Fruit fly (Drosophila melanogaster) whole organism, embryonic: Measurements from ENCODE around the gene CG4115.

Experiments
- Bteb2 ChIP-seq: fragments of 200-800 bp; sonication (Bioruptor generic); optimal IDR thresholded peaks from 2 replicates; lab custom pipeline; 2016; ENCODE audit warnings: missing biosample characterization, missing genetic modification characterization
- CG10209 ChIP-seq: fragments of 200-800 bp; sonication (Bioruptor generic); optimal IDR thresholded peaks from 3 replicates; lab custom pipeline; 2017; ENCODE audit warnings: missing biosample characterization, mild to moderate bottlenecking, missing genetic modification characterization, missing genetic modification reagents
- CG10959 ChIP-seq: fragments of 200-800 bp; sonication (Bioruptor generic); IDR thresholded peaks from 2 replicates; pipeline ENCODE4 v1.3.6; 2022; ENCODE audit warnings: missing biosample characterization, missing genetic modification characterization
- CG1233 ChIP-seq: fragments of 200-800 bp; sonication (Bioruptor generic); optimal IDR thresholded peaks from 4 replicates; lab custom pipeline; 2018; ENCODE audit warnings: missing biosample characterization, mild to moderate bottlenecking, missing genetic modification characterization
- CG12391 ChIP-seq: fragments of 200-800 bp; sonication (Bioruptor generic); optimal IDR thresholded peaks from 3 replicates; lab custom pipeline; 2018; ENCODE audit warnings: missing biosample characterization, mild to moderate bottlenecking, missing genetic modification characterization, moderate library complexity
- CG14050 ChIP-seq: fragments of 200-800 bp; sonication (Bioruptor generic); IDR thresholded peaks from 3 replicates; pipeline ENCODE4 v1.3.6; 2022; ENCODE audit warnings: missing biosample characterization, missing genetic modification characterization
- CG14965 ChIP-seq: fragments of 200-800 bp; sonication (Bioruptor generic); optimal IDR thresholded peaks from 2 replicates; lab custom pipeline; 2016; ENCODE audit warnings: missing biosample characterization, missing genetic modification characterization, borderline replicate concordance
- CG15011 ChIP-seq: fragments of 200-800 bp; sonication (Bioruptor generic); optimal IDR thresholded peaks from 3 replicates; lab custom pipeline; 2018; ENCODE audit warnings: missing biosample characterization, mild to moderate bottlenecking, missing genetic modification characterization
- CG16779 ChIP-seq: fragments of 200-800 bp; sonication (Bioruptor generic); IDR thresholded peaks from 2 replicates; pipeline ENCODE4 v1.3.6; 2022; ENCODE audit warnings: missing biosample characterization, missing genetic modification characterization
- CG16813 ChIP-seq: fragments of 200-800 bp; sonication (Bioruptor generic); IDR thresholded peaks from 3 replicates; pipeline ENCODE4 v1.3.6; 2022; ENCODE audit warnings: missing biosample characterization, missing genetic modification characterization; ENCODE audit not compliant: partially characterized antibody
- CG17359 ChIP-seq: fragments of 200-800 bp; sonication (Bioruptor generic); optimal IDR thresholded peaks from 3 replicates; lab custom pipeline; 2018; ENCODE audit warnings: missing biosample characterization, mild to moderate bottlenecking, missing genetic modification characterization, moderate library complexity
- CG2120 ChIP-seq: fragments of 200-800 bp; sonication (Bioruptor generic); optimal IDR thresholded peaks from 3 replicates; lab custom pipeline; 2016; ENCODE audit warnings: missing biosample characterization, missing genetic modification characterization
- CG2129 ChIP-seq: fragments of 200-800 bp; sonication (Bioruptor generic); IDR thresholded peaks from 2 replicates; pipeline ENCODE4 v1.3.6; 2022; ENCODE audit warnings: missing biosample characterization, missing genetic modification characterization; ENCODE audit not compliant: partially characterized antibody
- CG2712 ChIP-seq: fragments of 200-800 bp; optimal IDR thresholded peaks from 3 replicates; lab custom pipeline; 2019; ENCODE audit warnings: missing biosample characterization, mild to moderate bottlenecking, missing genetic modification characterization, moderate library complexity
- CG33213 ChIP-seq: fragments of 200-800 bp; sonication (Bioruptor generic); optimal IDR thresholded peaks from 3 replicates; lab custom pipeline; 2016; ENCODE audit warnings: missing biosample characterization, missing genetic modification characterization
- CG3726 ChIP-seq: fragments of 200-800 bp; sonication (Bioruptor generic); IDR thresholded peaks from 3 replicates; pipeline ENCODE4, ENCODE4 v1.3.6; 2022; ENCODE audit warnings: missing biosample characterization, missing genetic modification characterization
- CG3847 ChIP-seq: fragments of 200-800 bp; sonication (Bioruptor generic); IDR thresholded peaks from 2 replicates; pipeline ENCODE4 v1.3.6; 2022; ENCODE audit warnings: missing biosample characterization, missing genetic modification characterization
- CG6791 ChIP-seq: fragments of 200-800 bp; sonication (Bioruptor generic); IDR thresholded peaks from 3 replicates; pipeline ENCODE4 v1.3.6; 2022; ENCODE audit warnings: missing biosample characterization, missing genetic modification characterization; ENCODE audit not compliant: partially characterized antibody
- CG7357 ChIP-seq: fragments of 200-800 bp; sonication (Bioruptor generic); IDR thresholded peaks from 3 replicates; pipeline ENCODE4 v1.3.6; 2022; ENCODE audit warnings: missing biosample characterization, missing genetic modification characterization
- CG7928 ChIP-seq: fragments of 200-800 bp; sonication (Bioruptor generic); optimal IDR thresholded peaks from 2 replicates; lab custom pipeline; 2017; ENCODE audit warnings: missing biosample characterization, mild to moderate bottlenecking, missing genetic modification characterization
- CG7963 ChIP-seq: fragments of 200-800 bp; sonication (Bioruptor generic); IDR thresholded peaks from 3 replicates; pipeline ENCODE4 v1.3.6; 2022; ENCODE audit warnings: missing biosample characterization, missing genetic modification characterization; ENCODE audit not compliant: partially characterized antibody
- CG8924 ChIP-seq: fragments of 200-800 bp; optimal IDR thresholded peaks from 3 replicates; lab custom pipeline; 2019; ENCODE audit warnings: missing biosample characterization, mild to moderate bottlenecking, missing genetic modification characterization, moderate library complexity
- CG9215 ChIP-seq: fragments of 200-800 bp; sonication (Bioruptor generic); IDR thresholded peaks from 2 replicates; pipeline ENCODE4 v1.3.6; 2022; ENCODE audit warnings: missing biosample characterization, missing genetic modification characterization
- CG9797 ChIP-seq: fragments of 200-800 bp; sonication (Bioruptor generic); optimal IDR thresholded peaks from 3 replicates; lab custom pipeline; 2018; ENCODE audit warnings: missing biosample characterization, mild to moderate bottlenecking, missing genetic modification characterization
- Dll ChIP-seq: fragments of 200-800 bp; sonication (Bioruptor generic); IDR thresholded peaks from 4 replicates; pipeline ENCODE4 v1.3.6; 2022; ENCODE audit warnings: missing biosample characterization, missing genetic modification characterization; ENCODE audit not compliant: partially characterized antibody
- Fer3 ChIP-seq: fragments of 200-800 bp; sonication (Bioruptor generic); optimal IDR thresholded peaks from 2 replicates; lab custom pipeline; 2018; ENCODE audit warnings: missing biosample characterization, mild to moderate bottlenecking, missing genetic modification characterization, moderate library complexity
- Hsf ChIP-seq: fragments of 200-800 bp; sonication (Bioruptor generic); optimal IDR thresholded peaks from 3 replicates; lab custom pipeline; 2016; ENCODE audit warnings: missing biosample characterization, missing genetic modification characterization
- Lim3 ChIP-seq: fragments of 200-800 bp; sonication (Bioruptor generic); IDR thresholded peaks from 2 replicates; pipeline ENCODE4 v1.3.6; 2022; ENCODE audit warnings: missing biosample characterization, missing genetic modification characterization
- Oli ChIP-seq: fragments of 200-800 bp; sonication (Bioruptor generic); optimal IDR thresholded peaks from 2 replicates; lab custom pipeline; 2018; ENCODE audit warnings: missing biosample characterization, mild to moderate bottlenecking, missing genetic modification characterization, moderate library complexity
- Opbp ChIP-seq: fragments of 200-800 bp; sonication (Bioruptor generic); IDR thresholded peaks from 3 replicates; pipeline ENCODE4 v1.3.6; 2022; ENCODE audit warnings: missing biosample characterization, missing genetic modification characterization; ENCODE audit not compliant: partially characterized antibody
- bcd ChIP-seq: fragments of 200-800 bp; sonication (Bioruptor generic); optimal IDR thresholded peaks from 2 replicates; lab custom pipeline; 2017; ENCODE audit warnings: missing biosample characterization, mild to moderate bottlenecking, missing genetic modification characterization
- corto ChIP-seq: fragments of 200-800 bp; sonication (Bioruptor generic); optimal IDR thresholded peaks from 2 replicates; lab custom pipeline; 2016; ENCODE audit warnings: missing biosample characterization, mild to moderate bottlenecking, missing genetic modification characterization, moderate library complexity
- cwo ChIP-seq: fragments of 200-800 bp; sonication (Bioruptor generic); optimal IDR thresholded peaks from 3 replicates; lab custom pipeline; 2017; ENCODE audit warnings: missing biosample characterization, missing genetic modification characterization, mild to moderate bottlenecking, moderate library complexity, missing genetic modification reagents
- disco-r ChIP-seq: fragments of 200-800 bp; sonication (Bioruptor generic); optimal IDR thresholded peaks from 2 replicates; lab custom pipeline; 2016; ENCODE audit warnings: missing biosample characterization, missing genetic modification characterization
- ftz-f1 ChIP-seq: fragments of 200-800 bp; sonication (Bioruptor generic); optimal IDR thresholded peaks from 2 replicates; lab custom pipeline; 2016; ENCODE audit warnings: missing biosample characterization, missing genetic modification characterization
- gsb ChIP-seq: fragments of 200-800 bp; sonication (Bioruptor generic); IDR thresholded peaks from 2 replicates; pipeline ENCODE4 v1.3.6; 2022; ENCODE audit warnings: missing biosample characterization, missing genetic modification characterization
- insv ChIP-seq, 2 experiments: fragments of 200-800 bp; sonication (Bioruptor generic); optimal IDR thresholded peaks; 3 replicates each; lab custom pipeline; 2016 to 2018; ENCODE audit warnings: missing biosample characterization in 2 of 2, missing genetic modification characterization in 2 of 2
- jigr1 ChIP-seq: fragments of 200-800 bp; sonication (Bioruptor generic); IDR thresholded peaks from 3 replicates; pipeline ENCODE4 v1.3.6; 2022; ENCODE audit warnings: missing biosample characterization, missing genetic modification characterization
- kah ChIP-seq: fragments of 200-800 bp; sonication (Bioruptor generic); optimal IDR thresholded peaks from 2 replicates; lab custom pipeline; 2018; ENCODE audit warnings: missing biosample characterization, mild to moderate bottlenecking, missing genetic modification characterization
- kni ChIP-seq: fragments of 200-800 bp; sonication (Bioruptor generic); optimal IDR thresholded peaks from 3 replicates; lab custom pipeline; 2017; ENCODE audit warnings: mild to moderate bottlenecking, missing biosample characterization, missing genetic modification reagents, missing genetic modification characterization
- lab ChIP-seq: fragments of 200-800 bp; sonication (Bioruptor generic); optimal IDR thresholded peaks from 3 replicates; lab custom pipeline; 2017; ENCODE audit warnings: missing biosample characterization, missing genetic modification characterization, mild to moderate bottlenecking, moderate library complexity, missing genetic modification reagents
- oc ChIP-seq: fragments of 200-800 bp; sonication (Bioruptor generic); optimal IDR thresholded peaks from 2 replicates; lab custom pipeline; 2018; ENCODE audit warnings: missing biosample characterization, mild to moderate bottlenecking, missing genetic modification characterization, moderate library complexity
- prd ChIP-seq, 3 experiments: fragments of >200 bp in 2 of 3; fragments of 200-800 bp in 1 of 3; sonication (Bioruptor generic) in 1 of 3; optimal IDR thresholded peaks in 2 of 3; IDR thresholded peaks in 1 of 3; 2 replicates in 2 of 3; 3 replicates in 1 of 3; pipeline versions ENCODE4 v1.3.6 to Lab custom; 2017 to 2022; ENCODE audit warnings: missing biosample characterization in 1 of 3, missing genetic modification characterization in 1 of 3
- tna ChIP-seq: fragments of 200-800 bp; sonication (Bioruptor generic); IDR thresholded peaks from 2 replicates; pipeline ENCODE4 v1.3.6; 2022; ENCODE audit warnings: missing biosample characterization, missing genetic modification characterization; ENCODE audit not compliant: partially characterized antibody
- twi ChIP-seq: fragments of 200-800 bp; optimal IDR thresholded peaks from 2 replicates; lab custom pipeline; 2019; ENCODE audit warnings: missing biosample characterization, mild to moderate bottlenecking, missing genetic modification characterization, moderate library complexity
- tx ChIP-seq: fragments of 200-800 bp; sonication (Bioruptor generic); optimal IDR thresholded peaks from 2 replicates; lab custom pipeline; 2016; ENCODE audit warnings: missing biosample characterization, missing genetic modification characterization
- zf30C ChIP-seq: fragments of 200-800 bp; sonication (Bioruptor generic); optimal IDR thresholded peaks from 3 replicates; lab custom pipeline; 2018; ENCODE audit warnings: missing biosample characterization, mild to moderate bottlenecking, missing genetic modification characterization

Gene CG4115

dm6 chr3R:12406235-12407196 is 46.7 kb downstream of the CG4115 start, which contains the start of gene CG5167 (continued):
- no peak for TF ChIP-seq CG10959 (GFP tag; lab: Robert Waterston, UW)
- TF ChIP-seq jigr1 (GFP tag; lab: Robert Waterston, UW) = no peak
- TF ChIP-seq Opbp (GFP tag; lab: Robert Waterston, UW) = no peak
- no peak for TF ChIP-seq ftz-f1
- no peak for TF ChIP-seq CG7357 (GFP tag; lab: Robert Waterston, UW)
- TF ChIP-seq gsb (GFP tag; lab: Robert Waterston, UW) = no peak
- peak; percentile 64 for TF ChIP-seq CG2712 (tag; lab: Kevin White, UChicago)
- TF ChIP-seq prd (optimal IDR thresholded peaks at IDR 0.05; lab: Kevin White, UChicago) = no peak
- TF ChIP-seq prd (GFP tag; IDR thresholded peaks at IDR 0.05; lab: Robert Waterston, UW) = no peak
- peak; percentile 72 for TF ChIP-seq CG12391 (tag; lab: Kevin White, UChicago)
- TF ChIP-seq CG14965 = no peak
- TF ChIP-seq CG7928 (GFP tag; lab: Kevin White, UChicago) = no peak
- peak; percentile 35 for TF ChIP-seq corto (GFP tag; lab: Kevin White, UChicago)
- no peak for TF ChIP-seq CG6791
- no peak for TF ChIP-seq kni (GFP tag; lab: Kevin White, UChicago)
- TF ChIP-seq CG7963 (GFP tag; lab: Robert Waterston, UW) = no peak
- no peak for TF ChIP-seq Bteb2 (GFP tag; lab: Kevin White, UChicago)
- TF ChIP-seq Lim3 (GFP tag; lab: Robert Waterston, UW) = no peak
- TF ChIP-seq insv (GFP tag; optimal IDR thresholded peaks at IDR 0.05; lab: Kevin White, UChicago) = peak in 1 of 2 experiments; percentile 4
- no peak for TF ChIP-seq CG9215 (GFP tag; lab: Robert Waterston, UW)
- no peak for TF ChIP-seq tx (GFP tag; lab: Kevin White, UChicago)
- no peak for TF ChIP-seq CG3726
- peak; percentile 44 for TF ChIP-seq CG2120 (GFP tag; lab: Kevin White, UChicago)
- no peak for TF ChIP-seq CG10209 (GFP tag; lab: Kevin White, UChicago)
- no peak for TF ChIP-seq twi (tag; lab: Kevin White, UChicago)
- TF ChIP-seq CG1233 = no peak
- TF ChIP-seq CG8924 = peak; percentile 63
- peak; percentile 35 for TF ChIP-seq Fer3 (tag; lab: Kevin White, UChicago)
- no peak for TF ChIP-seq CG14050 (GFP tag; lab: Robert Waterston, UW)
- no peak for TF ChIP-seq CG9797
- peak; percentile 49 for TF ChIP-seq CG17359
- no peak for TF ChIP-seq tna
- no peak for TF ChIP-seq CG15011 (GFP tag; lab: Kevin White, UChicago)
- peak; percentile 54 for TF ChIP-seq lab (GFP tag; lab: Kevin White, UChicago)
- TF ChIP-seq oc = no peak
- peak; percentile 2 for TF ChIP-seq Oli
- no peak for TF ChIP-seq CG2129
- no peak for TF ChIP-seq CG16779
- peak; percentile 25; the same call in 1 of the 4 replicates for TF ChIP-seq Dll
- no peak for TF ChIP-seq bcd
- peak; percentile 66 for TF ChIP-seq kah (GFP tag; lab: Kevin White, UChicago)
- no peak for TF ChIP-seq CG33213 (GFP tag; lab: Kevin White, UChicago)
- TF ChIP-seq disco-r (GFP tag; lab: Kevin White, UChicago) = no peak
- no peak for TF ChIP-seq zf30C (GFP tag; lab: Kevin White, UChicago)
- no peak for TF ChIP-seq Hsf (GFP tag; lab: Kevin White, UChicago)
- TF ChIP-seq CG16813 (GFP tag; lab: Robert Waterston, UW) = 0 out of 3 replicates have a peak, but pooled peaks have one; percentile 8
- no peak for TF ChIP-seq cwo (GFP tag; lab: Kevin White, UChicago)
- TF ChIP-seq CG3847 (GFP tag; lab: Robert Waterston, UW) = no peak
